Worm (Caenorhabditis elegans) whole organism, L3 larva: Measurements from ENCODE around the gene srh-52.
A peak's percentile ranks its signal among the peaks of the same experiment; 100 is the strongest.

ENCODE experiments used
- R02D3.7 ChIP-seq: fragments of 150-350 bp; optimal IDR thresholded peaks from 2 replicates; lab custom pipeline; 2014; ENCODE audit warnings: missing biosample characterization, missing genetic modification characterization
- ZK546.5 ChIP-seq: sonication (generic microtip); optimal IDR thresholded peaks from 2 replicates; lab custom pipeline; 2017; ENCODE audit warnings: missing biosample characterization, missing genetic modification characterization
- aly-2 ChIP-seq: fragments of 150-350 bp; optimal IDR thresholded peaks from 2 replicates; lab custom pipeline; 2014; ENCODE audit warnings: missing biosample characterization, missing genetic modification characterization
- ama-1 ChIP-seq: fragments of 150-350 bp; optimal IDR thresholded peaks from 2 replicates; lab custom pipeline; 2018
- ceh-28 ChIP-seq: fragments of 150-350 bp; optimal IDR thresholded peaks from 2 replicates; lab custom pipeline; 2014; ENCODE audit warnings: missing biosample characterization, missing genetic modification reagents, missing genetic modification characterization
- ceh-82 ChIP-seq: fragments of 150-350 bp; optimal IDR thresholded peaks from 2 replicates; lab custom pipeline; 2014; ENCODE audit warnings: missing biosample characterization, missing genetic modification characterization
- ceh-9 ChIP-seq: sonication (generic microtip); optimal IDR thresholded peaks from 2 replicates; lab custom pipeline; 2018; ENCODE audit warnings: missing biosample characterization, missing genetic modification characterization
- daf-12 ChIP-seq: fragments of 150-350 bp; optimal IDR thresholded peaks from 2 replicates; lab custom pipeline; 2014; ENCODE audit warnings: missing biosample characterization, missing genetic modification reagents, missing genetic modification characterization
- egl-27 ChIP-seq: sonication (generic microtip); optimal IDR thresholded peaks from 4 replicates; lab custom pipeline; 2017; ENCODE audit warnings: missing biosample characterization, missing genetic modification reagents, missing genetic modification characterization
- egl-5 ChIP-seq: fragments of 150-350 bp; optimal IDR thresholded peaks from 2 replicates; lab custom pipeline; 2017; ENCODE audit warnings: missing biosample characterization, missing genetic modification reagents, missing genetic modification characterization, inconsistent platforms
- elt-1 ChIP-seq: fragments of 150-350 bp; optimal IDR thresholded peaks from 2 replicates; lab custom pipeline; 2014; ENCODE audit warnings: missing biosample characterization, missing genetic modification characterization
- elt-3 ChIP-seq, 3 experiments: fragments of 150-350 bp in 1 of 3; sonication (generic microtip) in 2 of 3; optimal IDR thresholded peaks; 2 replicates in 2 of 3; 4 replicates in 1 of 3; lab custom pipeline; 2014 to 2017; ENCODE audit warnings: missing biosample characterization in 3 of 3, missing genetic modification characterization in 3 of 3
- fkh-2 ChIP-seq: fragments of 150-350 bp; optimal IDR thresholded peaks from 2 replicates; lab custom pipeline; 2014; ENCODE audit warnings: missing biosample characterization, missing genetic modification reagents, missing genetic modification characterization
- fos-1 ChIP-seq: fragments of 150-350 bp; optimal IDR thresholded peaks from 2 replicates; lab custom pipeline; 2014; ENCODE audit warnings: missing biosample characterization, missing genetic modification characterization
- hmg-11 ChIP-seq: sonication (generic microtip); optimal IDR thresholded peaks from 2 replicates; lab custom pipeline; 2016; ENCODE audit warnings: missing genetic modification characterization, missing compliant biosample characterization
- jun-1 ChIP-seq: fragments of 150-350 bp; optimal IDR thresholded peaks from 2 replicates; lab custom pipeline; 2014; ENCODE audit warnings: missing biosample characterization, missing genetic modification reagents, missing genetic modification characterization
- lin-15B ChIP-seq: fragments of 150-350 bp; optimal IDR thresholded peaks from 2 replicates; lab custom pipeline; 2014; ENCODE audit warnings: missing biosample characterization, missing genetic modification characterization
- lin-39 ChIP-seq: fragments of 150-350 bp; optimal IDR thresholded peaks from 2 replicates; lab custom pipeline; 2018; ENCODE audit warnings: missing biosample characterization, missing genetic modification reagents, missing genetic modification characterization
- lsy-12 ChIP-seq: sonication (generic microtip); optimal IDR thresholded peaks from 2 replicates; lab custom pipeline; 2016; ENCODE audit warnings: mild to moderate bottlenecking, missing genetic modification characterization, missing compliant biosample characterization
- mml-1 ChIP-seq: fragments of 150-350 bp; sonication (generic microtip); optimal IDR thresholded peaks from 3 replicates; lab custom pipeline; 2014; ENCODE audit warnings: missing biosample characterization, missing genetic modification characterization
- nfya-1 ChIP-seq: sonication (generic microtip); optimal IDR thresholded peaks from 2 replicates; lab custom pipeline; 2017; ENCODE audit warnings: missing genetic modification characterization, mild to moderate bottlenecking, missing compliant biosample characterization, antibody characterized with exemption, moderate library complexity; ENCODE audit not compliant: insufficient read depth
- nhr-23 ChIP-seq: fragments of 150-350 bp; optimal IDR thresholded peaks from 2 replicates; lab custom pipeline; 2014; ENCODE audit warnings: missing biosample characterization, missing genetic modification reagents, missing genetic modification characterization
- nhr-237 ChIP-seq: fragments of 150-350 bp; optimal IDR thresholded peaks from 2 replicates; lab custom pipeline; 2014; ENCODE audit warnings: missing biosample characterization, missing genetic modification characterization
- nhr-43 ChIP-seq: sonication (generic microtip); optimal IDR thresholded peaks from 2 replicates; lab custom pipeline; 2016; ENCODE audit warnings: mild to moderate bottlenecking, missing genetic modification characterization, missing compliant biosample characterization; ENCODE audit not compliant: poor library complexity, severe bottlenecking
- nhr-67 ChIP-seq: fragments of 150-350 bp; optimal IDR thresholded peaks from 2 replicates; lab custom pipeline; 2014; ENCODE audit warnings: missing biosample characterization, missing genetic modification characterization
- nhr-76 ChIP-seq: fragments of 150-350 bp; sonication (generic microtip); optimal IDR thresholded peaks from 5 replicates; lab custom pipeline; 2014; ENCODE audit warnings: missing biosample characterization, missing genetic modification characterization
- pha-4 ChIP-seq: fragments of 150-350 bp; optimal IDR thresholded peaks from 2 replicates; lab custom pipeline; 2014; ENCODE audit warnings: missing biosample characterization, missing genetic modification reagents, missing genetic modification characterization
- pqm-1 ChIP-seq: fragments of 150-350 bp; optimal IDR thresholded peaks from 2 replicates; lab custom pipeline; 2017; ENCODE audit warnings: missing biosample characterization, missing genetic modification characterization, inconsistent platforms
- sea-2 ChIP-seq: fragments of 150-350 bp; sonication (generic microtip); optimal IDR thresholded peaks from 4 replicates; lab custom pipeline; 2014; ENCODE audit warnings: missing biosample characterization, missing genetic modification reagents, missing genetic modification characterization
- snpc-4 ChIP-seq: fragments of 150-350 bp; optimal IDR thresholded peaks from 2 replicates; lab custom pipeline; 2014; ENCODE audit warnings: missing biosample characterization, missing genetic modification characterization
- tbx-2 ChIP-seq: sonication (generic microtip); optimal IDR thresholded peaks from 2 replicates; lab custom pipeline; 2016; ENCODE audit warnings: mild to moderate bottlenecking, missing genetic modification characterization, missing compliant biosample characterization
- unc-39 ChIP-seq: sonication (generic microtip); optimal IDR thresholded peaks from 4 replicates; lab custom pipeline; 2017; ENCODE audit warnings: missing biosample characterization, missing genetic modification characterization
- unc-62 ChIP-seq: fragments of 150-350 bp; sonication (generic microtip); optimal IDR thresholded peaks from 4 replicates; lab custom pipeline; 2014; ENCODE audit warnings: missing biosample characterization, missing genetic modification reagents, missing genetic modification characterization
- zag-1 ChIP-seq: fragments of 150-350 bp; optimal IDR thresholded peaks from 2 replicates; lab custom pipeline; 2014; ENCODE audit warnings: missing biosample characterization, missing genetic modification characterization

Gene srh-52

DNA sequence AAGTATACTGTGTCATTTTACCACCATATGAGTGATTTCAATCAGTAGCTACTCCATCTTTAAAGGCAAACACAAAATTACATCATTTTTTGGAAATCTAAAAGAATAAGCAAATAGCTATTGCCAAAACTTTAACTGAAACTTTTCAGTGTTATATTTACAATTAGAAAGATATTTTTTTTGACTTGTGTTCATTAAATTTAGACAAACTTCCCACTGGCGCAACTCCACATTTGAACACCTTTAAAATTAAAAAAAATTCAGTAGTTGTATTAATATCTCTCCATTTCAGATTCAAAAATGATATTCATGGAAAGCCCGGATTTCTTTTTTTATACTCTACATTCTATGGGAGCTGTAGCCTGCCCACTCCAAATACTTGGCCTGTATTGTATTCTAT lies 37.7 kb upstream of the srh-52 start, which contains the start of gene srh-264:
Gene srh-264, plus strand, starts transcription at position 301 of the 400 bp plus-strand sequence.
- TF ChIP-seq elt-3 (tag; optimal IDR thresholded peaks at IDR 0.05; lab: Kevin White, UChicago): no peak
- TF ChIP-seq nhr-67 (tag; lab: Kevin White, UChicago): no peak
- TF ChIP-seq pha-4 (tag; lab: Kevin White, UChicago): no peak
- TF ChIP-seq, all 47 proteins: peak for 0

DNA sequence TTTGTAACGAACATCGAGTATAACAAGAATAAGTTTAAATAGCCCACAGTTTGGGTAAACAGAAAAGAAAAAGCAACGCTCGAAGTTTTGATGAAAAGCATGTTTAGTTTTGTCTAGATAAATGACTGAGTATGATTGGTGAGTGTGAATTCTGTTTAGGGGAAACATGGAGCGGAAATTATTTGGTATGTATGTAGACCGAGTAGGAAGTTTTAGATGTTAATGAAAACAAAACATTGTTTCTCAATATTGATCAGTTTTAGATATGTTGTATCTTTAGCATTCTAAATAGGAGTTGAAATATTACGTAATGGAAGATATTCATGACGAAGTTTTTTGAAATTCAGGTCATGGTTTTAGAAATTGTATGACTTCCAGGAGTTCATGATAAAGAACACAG lies 36.5 kb upstream of the srh-52 start, which contains the start of gene srbc-63:
Gene srbc-63, minus strand, starts transcription at position 101 of the 400 bp plus-strand sequence.
- TF ChIP-seq tbx-2 (tag; lab: Kevin White, UChicago) (no peak), nfya-1 (tag; lab: Kevin White, UChicago) (no peak), ceh-9 (no peak)

DNA sequence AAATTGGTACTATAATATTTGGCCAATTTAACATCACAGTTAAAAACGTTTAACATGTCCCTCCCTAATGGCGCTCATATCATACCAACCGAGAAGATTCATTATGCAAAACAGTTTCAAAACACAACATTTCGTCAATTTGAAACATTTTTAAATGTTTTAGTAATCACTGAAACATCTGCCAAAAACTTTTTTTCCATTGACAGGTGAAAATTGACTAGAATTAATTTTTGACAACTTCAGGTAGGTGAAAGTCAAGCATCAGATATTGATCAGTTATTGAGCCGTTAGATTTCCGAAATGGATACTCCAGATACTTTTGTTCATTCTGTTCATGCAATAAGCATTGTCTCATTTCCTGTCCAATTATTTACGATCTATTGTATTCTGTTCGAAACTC lies 30.8 kb upstream of the srh-52 start, which contains the start of gene srh-257:
Gene srh-257, plus strand, starts transcription at position 301 of the 400 bp plus-strand sequence.
- TF ChIP-seq R02D3.7 (tag; lab: Kevin White, UChicago): no peak
- no peak for TF ChIP-seq ceh-9
- TF ChIP-seq hmg-11 (tag; lab: Kevin White, UChicago): no peak
- no peak for TF ChIP-seq snpc-4 (tag; lab: Kevin White, UChicago)
- no peak for TF ChIP-seq mml-1 (tag; lab: Kevin White, UChicago)
- TF ChIP-seq fos-1 (tag; lab: Kevin White, UChicago): no peak
- no peak for TF ChIP-seq nhr-23 (tag; lab: Kevin White, UChicago)
- no peak for TF ChIP-seq lsy-12 (tag; lab: Kevin White, UChicago)
- TF ChIP-seq pha-4 (tag; lab: Kevin White, UChicago): no peak
- no peak for TF ChIP-seq daf-12 (tag; lab: Kevin White, UChicago)
- no peak for TF ChIP-seq lin-15B

DNA sequence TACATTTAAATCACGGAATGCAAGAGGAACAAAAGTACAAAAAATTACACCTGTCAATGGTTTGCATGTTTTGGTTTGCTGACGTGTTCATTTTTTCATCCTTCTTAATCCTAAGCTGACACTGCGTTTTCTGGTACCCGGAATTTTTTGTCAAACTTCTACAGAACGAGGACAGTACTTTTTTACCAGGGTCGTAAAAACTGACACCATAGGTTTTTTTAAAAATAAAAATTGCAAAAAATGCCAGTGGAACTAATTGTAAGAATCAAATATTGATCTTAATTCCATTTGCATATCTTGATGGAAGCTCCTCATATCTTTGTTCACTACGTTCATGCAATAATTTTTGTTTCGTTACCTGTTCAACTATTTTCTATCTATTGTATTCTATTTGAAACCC lies 28.7 kb upstream of the srh-52 start, which contains the start of gene srh-258:
Gene srh-258, plus strand, starts transcription at position 301 of the 400 bp plus-strand sequence.
- TF ChIP-seq fkh-2: no peak
- TF ChIP-seq tbx-2 (tag; lab: Kevin White, UChicago): no peak
- no peak for TF ChIP-seq lin-39
- no peak for TF ChIP-seq nhr-237 (tag; lab: Kevin White, UChicago)
- TF ChIP-seq unc-39: no peak
- TF ChIP-seq jun-1 (tag; lab: Kevin White, UChicago): no peak
- no peak for TF ChIP-seq snpc-4 (tag; lab: Kevin White, UChicago)
- TF ChIP-seq ZK546.5 (tag; lab: Kevin White, UChicago): no peak
- no peak for TF ChIP-seq mml-1 (tag; lab: Kevin White, UChicago)
- TF ChIP-seq sea-2 (GFP tag; lab: Kevin White, UChicago): no peak
- no peak for TF ChIP-seq aly-2
- no peak for TF ChIP-seq ama-1 (lab: Kevin White, UChicago)
- no peak for TF ChIP-seq nhr-43 (tag; lab: Kevin White, UChicago)
- no peak for TF ChIP-seq nhr-76
- no peak for TF ChIP-seq daf-12 (tag; lab: Kevin White, UChicago)
- no peak for TF ChIP-seq egl-27
- TF ChIP-seq R02D3.7 (tag; lab: Kevin White, UChicago): no peak
- no peak for TF ChIP-seq elt-3 (tag; optimal IDR thresholded peaks at IDR 0.05; lab: Kevin White, UChicago)

DNA sequence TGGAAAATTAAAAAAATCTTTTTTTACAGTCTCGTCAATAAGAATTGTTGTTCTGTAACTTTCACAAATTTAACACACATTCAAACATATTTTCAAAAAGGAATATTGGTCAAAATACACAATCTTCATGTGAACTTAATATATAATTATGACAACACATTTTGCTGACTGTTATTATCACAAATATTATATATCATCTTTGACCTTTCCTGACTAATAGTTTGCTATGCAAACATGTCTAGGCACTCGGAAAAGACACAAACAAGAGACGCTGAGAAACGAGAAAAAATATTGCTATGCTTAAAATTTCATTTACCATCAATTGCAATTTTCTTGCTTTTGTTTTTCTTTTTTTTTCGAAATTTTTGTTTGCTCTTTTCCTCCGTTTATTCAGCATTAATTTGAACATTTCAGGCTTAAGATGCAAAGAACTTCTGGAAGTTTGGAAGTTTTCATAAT lies 25.8 kb upstream of the srh-52 start, which contains the start of gene fbxa-135:
Gene fbxa-135, plus strand, starts transcription at position 409 of the 459 bp plus-strand sequence.
- TF ChIP-seq elt-1 (tag; lab: Kevin White, UChicago): no peak
- peak; percentile 41 for TF ChIP-seq pha-4 (tag; lab: Kevin White, UChicago)

ce11 chrV:15399691-15400377 lies 23.7 kb upstream of the srh-52 start, which contains the start of the genes T06E6.15 and sri-7:
TSS of gene T06E6.15 (minus strand) at chrV:15399791.
TSS of gene sri-7 (plus strand) at chrV:15400327.
- no peak for TF ChIP-seq unc-39
- TF ChIP-seq ceh-28 (tag; lab: Kevin White, UChicago): no peak
- TF ChIP-seq nhr-76: no peak
- TF ChIP-seq pqm-1 (tag; lab: Kevin White, UChicago): no peak
- TF ChIP-seq zag-1 (tag; lab: Kevin White, UChicago): no peak
- TF ChIP-seq ama-1 (lab: Kevin White, UChicago): no peak
- TF ChIP-seq ceh-9: no peak
- TF ChIP-seq daf-12 (tag; lab: Kevin White, UChicago): no peak
- TF ChIP-seq ZK546.5 (tag; lab: Kevin White, UChicago): no peak
- TF ChIP-seq snpc-4 (tag; lab: Kevin White, UChicago): no peak
- no peak for TF ChIP-seq ceh-82 (tag; lab: Kevin White, UChicago)
- TF ChIP-seq unc-62 (GFP tag; lab: Kevin White, UChicago): no peak
- no peak for TF ChIP-seq mml-1 (tag; lab: Kevin White, UChicago)
- no peak for TF ChIP-seq tbx-2 (tag; lab: Kevin White, UChicago)
- no peak for TF ChIP-seq aly-2
- TF ChIP-seq egl-5 (tag; lab: Kevin White, UChicago): no peak
- no peak for TF ChIP-seq hmg-11 (tag; lab: Kevin White, UChicago)
- TF ChIP-seq egl-27: no peak
- TF ChIP-seq fkh-2: no peak
- TF ChIP-seq, all 47 proteins: peak for 0
